Fruit fly (Drosophila melanogaster) Kc167 (cell line): ENCODE results near the gene CG15306.

Experiments used
- Myc ChIP-seq: fragments of >200 bp; optimal IDR thresholded peaks from 2 replicates; lab custom pipeline; 2017; ENCODE audit warnings: missing external identifiers
- Sin3A ChIP-seq: fragments of >200 bp; optimal IDR thresholded peaks from 2 replicates; lab custom pipeline; 2018; ENCODE audit warnings: missing external identifiers
- h ChIP-seq: fragments of >200 bp; optimal IDR thresholded peaks from 3 replicates; lab custom pipeline; 2018; ENCODE audit warnings: missing external identifiers
- insv ChIP-seq: fragments of >200 bp; optimal IDR thresholded peaks from 3 replicates; lab custom pipeline; 2018; ENCODE audit warnings: missing external identifiers
- psq ChIP-seq: fragments of >200 bp; optimal IDR thresholded peaks from 2 replicates; lab custom pipeline; 2017; ENCODE audit warnings: missing external identifiers
- ttk ChIP-seq: sonication (Bioruptor generic); optimal IDR thresholded peaks from 2 replicates; lab custom pipeline; 2017; ENCODE audit warnings: missing external identifiers

DNA sequence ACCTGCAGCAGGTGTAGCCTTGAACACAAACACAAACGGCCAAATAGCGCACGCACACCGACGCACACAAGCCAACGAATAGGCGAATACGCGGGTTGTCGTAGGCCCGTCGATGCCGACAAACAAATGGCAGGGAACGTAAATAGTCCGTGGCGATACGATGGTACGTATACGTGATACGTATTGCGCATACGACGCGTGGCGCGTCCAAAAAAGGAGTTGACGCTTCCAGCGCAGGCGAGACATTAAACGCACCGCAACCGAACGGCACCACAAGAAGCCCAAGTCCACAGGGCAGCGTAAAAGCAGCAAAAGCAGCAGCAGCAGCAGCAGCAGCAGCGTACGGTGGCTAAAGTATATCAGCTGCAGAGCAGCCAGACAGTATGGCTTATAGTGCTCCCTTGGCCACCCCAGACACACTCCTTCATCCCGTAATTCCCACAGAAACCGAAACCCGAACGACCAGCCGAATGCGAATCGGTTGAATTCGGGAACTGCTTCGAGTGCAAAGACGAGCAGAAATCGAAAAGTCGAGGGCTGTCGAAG is 13.1 kb downstream of the CG15306 start:
- no peak for TF ChIP-seq Myc (lab: Kevin White, UChicago)
- no peak for TF ChIP-seq h (lab: Kevin White, UChicago)
- TF ChIP-seq psq, result no peak
- no peak for TF ChIP-seq ttk (lab: Kevin White, UChicago)
- TF ChIP-seq Sin3A (lab: Kevin White, UChicago), result no peak
- no peak for TF ChIP-seq insv (lab: Kevin White, UChicago)
